Worm (Caenorhabditis elegans) whole organism, young adult: ENCODE measurements around the gene R13A1.1.
A peak's percentile ranks its signal among the peaks of the same experiment; 100 is the strongest.

Experiments used
- F10E7.11 ChIP-seq: sonication (generic microtip); optimal IDR thresholded peaks from 2 replicates; lab custom pipeline; 2017; ENCODE audit warnings: mild to moderate bottlenecking, missing genetic modification characterization, moderate library complexity, missing compliant biosample characterization
- F22D6.2 ChIP-seq: sonication (generic microtip); optimal IDR thresholded peaks from 2 replicates; lab custom pipeline; 2016; ENCODE audit warnings: mild to moderate bottlenecking, missing genetic modification characterization, missing compliant biosample characterization
- F55B11.4 ChIP-seq: sonication (generic microtip); optimal IDR thresholded peaks from 2 replicates; lab custom pipeline; 2016; ENCODE audit warnings: missing compliant biosample characterization, missing genetic modification characterization, borderline replicate concordance; ENCODE audit not compliant: insufficient read depth
- F57A8.1 ChIP-seq: fragments of 200-800 bp; sonication (Bioruptor generic); optimal IDR thresholded peaks from 2 replicates; lab custom pipeline; 2018; ENCODE audit warnings: mild to moderate bottlenecking, missing genetic modification characterization, moderate library complexity, missing compliant biosample characterization
- T07F8.4 ChIP-seq: sonication (generic microtip); optimal IDR thresholded peaks from 2 replicates; lab custom pipeline; 2016; ENCODE audit warnings: mild to moderate bottlenecking, missing genetic modification characterization, moderate library complexity, missing compliant biosample characterization
- Y53F4B.3 ChIP-seq: fragments of 200-800 bp; sonication (Bioruptor generic); IDR thresholded peaks from 2 replicates; pipeline ENCODE4 v1.3.6; 2022; ENCODE audit warnings: missing genetic modification reagents, missing genetic modification characterization, missing compliant biosample characterization
- aptf-2 ChIP-seq: fragments of 200-800 bp; sonication (Bioruptor generic); conservative IDR thresholded peaks from 2 replicates; pipeline ENCODE4 v1.3.6; 2022; ENCODE audit warnings: missing genetic modification reagents, missing genetic modification characterization, missing compliant biosample characterization
- attf-6 ChIP-seq: fragments of 200-800 bp; sonication (Bioruptor generic); IDR thresholded peaks from 2 replicates; pipeline ENCODE4 v1.3.6; 2022; ENCODE audit warnings: missing genetic modification reagents, missing genetic modification characterization, missing compliant biosample characterization
- bed-2 ChIP-seq: fragments of 200-800 bp; sonication (Bioruptor generic); IDR thresholded peaks from 2 replicates; pipeline ENCODE4 v1.3.6; 2022; ENCODE audit warnings: missing genetic modification reagents, missing genetic modification characterization, missing compliant biosample characterization
- ccch-3 ChIP-seq: fragments of 200-800 bp; sonication (Bioruptor generic); optimal IDR thresholded peaks from 2 replicates; lab custom pipeline; 2018; ENCODE audit warnings: mild to moderate bottlenecking, missing genetic modification characterization, missing compliant biosample characterization
- ceh-100 ChIP-seq: fragments of 200-800 bp; sonication (Bioruptor generic); IDR thresholded peaks from 2 replicates; pipeline ENCODE4 v1.3.6; 2022; ENCODE audit warnings: missing genetic modification reagents, missing genetic modification characterization, missing compliant biosample characterization
- ceh-40 ChIP-seq: fragments of 200-800 bp; sonication (Bioruptor generic); IDR thresholded peaks from 2 replicates; pipeline ENCODE4 v1.3.6; 2022; ENCODE audit warnings: missing genetic modification characterization, missing compliant biosample characterization
- dox-1 ChIP-seq: fragments of 200-800 bp; sonication (Bioruptor generic); IDR thresholded peaks from 2 replicates; pipeline ENCODE4 v1.3.6; 2022; ENCODE audit warnings: missing genetic modification reagents, missing genetic modification characterization, missing compliant biosample characterization
- dpl-1 ChIP-seq: fragments of 150-350 bp; optimal IDR thresholded peaks from 2 replicates; lab custom pipeline; 2014; ENCODE audit warnings: missing biosample characterization, missing genetic modification reagents, missing genetic modification characterization
- ekl-4 ChIP-seq: fragments of 200-800 bp; sonication (Bioruptor generic); IDR thresholded peaks from 2 replicates; pipeline ENCODE4 v1.3.6; 2022; ENCODE audit warnings: missing genetic modification reagents, missing genetic modification characterization, missing compliant biosample characterization
- gei-17 ChIP-seq: fragments of 200-800 bp; sonication (Bioruptor generic); optimal IDR thresholded peaks from 2 replicates; lab custom pipeline; 2018; ENCODE audit warnings: mild to moderate bottlenecking, missing genetic modification characterization, missing compliant biosample characterization
- hlh-12 ChIP-seq: sonication (generic microtip); optimal IDR thresholded peaks from 2 replicates; lab custom pipeline; 2016; ENCODE audit warnings: missing genetic modification characterization, missing compliant biosample characterization
- hlh-26 ChIP-seq: fragments of 200-800 bp; sonication (Bioruptor generic); conservative IDR thresholded peaks from 2 replicates; pipeline ENCODE4 v1.3.6; 2022; ENCODE audit warnings: missing genetic modification reagents, missing genetic modification characterization, missing compliant biosample characterization
- lag-1 ChIP-seq: fragments of 200-800 bp; sonication (Bioruptor generic); IDR thresholded peaks from 2 replicates; pipeline ENCODE4 v1.3.6; 2022; ENCODE audit warnings: missing genetic modification reagents, missing genetic modification characterization, missing compliant biosample characterization
- let-607 ChIP-seq, 2 experiments: fragments of 200-800 bp in 1 of 2; sonication (Bioruptor generic) in 1 of 2; sonication (generic microtip) in 1 of 2; optimal IDR thresholded peaks; 2 replicates each; lab custom pipeline; 2016 to 2018; ENCODE audit warnings: mild to moderate bottlenecking in 2 of 2, missing compliant biosample characterization in 2 of 2, missing genetic modification characterization in 2 of 2, moderate library complexity in 2 of 2, missing genotype in 1 of 2
- lin-54 ChIP-seq: fragments of 200-800 bp; sonication (Bioruptor generic); optimal IDR thresholded peaks from 2 replicates; lab custom pipeline; 2018; ENCODE audit warnings: mild to moderate bottlenecking, missing genetic modification characterization, missing compliant biosample characterization
- lir-1 ChIP-seq: fragments of 200-800 bp; sonication (Bioruptor generic); conservative IDR thresholded peaks from 2 replicates; pipeline ENCODE4 v1.3.6; 2022; ENCODE audit warnings: missing genetic modification reagents, missing genetic modification characterization, missing compliant biosample characterization
- mes-4 ChIP-seq: sonication (generic microtip); optimal IDR thresholded peaks from 2 replicates; lab custom pipeline; 2016; ENCODE audit warnings: missing genotype, missing genetic modification characterization, missing compliant biosample characterization
- mxl-1 ChIP-seq: sonication (generic microtip); optimal IDR thresholded peaks from 2 replicates; lab custom pipeline; 2016; ENCODE audit warnings: missing genetic modification characterization, missing compliant biosample characterization
- nfya-2 ChIP-seq: fragments of 200-800 bp; sonication (Bioruptor generic); IDR thresholded peaks from 2 replicates; pipeline ENCODE4 v1.3.6; 2022; ENCODE audit warnings: missing genetic modification reagents, missing genetic modification characterization, missing compliant biosample characterization
- nfyb-1 ChIP-seq: fragments of 200-800 bp; sonication (Bioruptor generic); IDR thresholded peaks from 2 replicates; pipeline ENCODE4 v1.3.6; 2022; ENCODE audit warnings: missing genetic modification reagents, missing genetic modification characterization, missing compliant biosample characterization
- nhr-179 ChIP-seq: sonication (generic microtip); optimal IDR thresholded peaks from 2 replicates; lab custom pipeline; 2016; ENCODE audit warnings: mild to moderate bottlenecking, missing genetic modification characterization, missing compliant biosample characterization
- nhr-80 ChIP-seq: sonication (generic microtip); optimal IDR thresholded peaks from 2 replicates; lab custom pipeline; 2016; ENCODE audit warnings: missing genetic modification characterization, missing compliant biosample characterization
- pha-4 ChIP-seq: fragments of 150-350 bp; sonication (generic microtip); optimal IDR thresholded peaks from 2 replicates; lab custom pipeline; 2014; ENCODE audit warnings: missing biosample characterization, missing genetic modification reagents, missing genetic modification characterization
- snpc-1.1 ChIP-seq: sonication (generic microtip); optimal IDR thresholded peaks from 2 replicates; lab custom pipeline; 2017; ENCODE audit warnings: missing genetic modification characterization, mild to moderate bottlenecking, missing compliant biosample characterization, antibody characterized with exemption, moderate library complexity, missing genotype, missing genetic modification reagents; ENCODE audit not compliant: insufficient read depth
- somi-1 ChIP-seq: fragments of 200-800 bp; sonication (Bioruptor generic); optimal IDR thresholded peaks from 2 replicates; lab custom pipeline; 2018; ENCODE audit warnings: mild to moderate bottlenecking, missing genetic modification characterization, missing compliant biosample characterization
- sptf-2 ChIP-seq: fragments of 200-800 bp; sonication (Bioruptor generic); optimal IDR thresholded peaks from 2 replicates; lab custom pipeline; 2018; ENCODE audit warnings: mild to moderate bottlenecking, missing genetic modification characterization, missing compliant biosample characterization
- tbp1 ChIP-seq: fragments of 200-800 bp; sonication (Bioruptor generic); optimal IDR thresholded peaks from 2 replicates; lab custom pipeline; 2018; ENCODE audit warnings: mild to moderate bottlenecking, missing genetic modification characterization, missing compliant biosample characterization
- tlf-1 ChIP-seq: fragments of 200-800 bp; sonication (Bioruptor generic); optimal IDR thresholded peaks from 2 replicates; lab custom pipeline; 2018; ENCODE audit warnings: mild to moderate bottlenecking, missing genetic modification characterization, missing compliant biosample characterization
- unc-62 ChIP-seq: fragments of 150-350 bp; optimal IDR thresholded peaks from 2 replicates; lab custom pipeline; 2014; ENCODE audit warnings: missing biosample characterization, missing genetic modification reagents, missing genetic modification characterization
- zim-3 ChIP-seq: sonication (generic microtip); optimal IDR thresholded peaks from 2 replicates; lab custom pipeline; 2017; ENCODE audit warnings: mild to moderate bottlenecking, missing genetic modification characterization, moderate library complexity, missing compliant biosample characterization
- ztf-22 ChIP-seq: fragments of 200-800 bp; sonication (Bioruptor generic); optimal IDR thresholded peaks from 2 replicates; lab custom pipeline; 2018; ENCODE audit warnings: mild to moderate bottlenecking, missing genetic modification characterization, moderate library complexity, missing compliant biosample characterization

Gene R13A1.1

ce11 chrIV:7178942-7179341 lies 40.9 kb upstream of the R13A1.1 start, which contains the start of gene C42D4.3:
TSS of gene C42D4.3 (plus strand) at chrIV:7179239.
- TF ChIP-seq nhr-179 (tag; lab: Kevin White, UChicago) (no peak), bed-2 (GFP tag; lab: Robert Waterston, UW) (no peak), mes-4 (tag; lab: Kevin White, UChicago) (no peak), tbp1 (GFP tag; lab: Kevin White, UChicago) (no peak), zim-3 (no peak), tlf-1 (no peak), attf-6 (no peak), lin-54 (no peak), snpc-1.1 (no peak), T07F8.4 (no peak), sptf-2 (GFP tag; lab: Kevin White, UChicago) (no peak), gei-17 (no peak), ztf-22 (no peak), ccch-3 (no peak), nfya-2 (GFP tag; lab: Robert Waterston, UW) (no peak), lir-1 (GFP tag; lab: Robert Waterston, UW) (no peak), hlh-12 (no peak), ceh-100 (GFP tag; lab: Robert Waterston, UW) (no peak)

DNA sequence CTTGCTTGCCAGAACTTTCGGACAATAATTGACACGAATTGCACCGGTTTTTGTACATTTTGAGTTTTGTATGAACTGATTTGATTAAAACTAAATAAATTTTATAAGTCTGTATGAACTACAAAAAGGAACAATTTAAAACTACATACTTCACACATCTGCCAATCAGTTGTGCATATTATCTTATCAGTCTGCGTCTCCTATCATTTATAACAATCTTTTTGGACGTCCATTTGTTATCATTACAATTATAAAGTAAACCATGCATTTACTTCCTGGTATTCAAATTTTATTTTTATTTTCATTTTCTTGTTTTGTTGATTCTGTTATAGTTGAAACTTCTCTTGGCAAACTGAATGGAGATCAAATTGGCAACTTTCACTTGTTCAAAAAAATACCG lies 39.5 kb upstream of the R13A1.1 start, which contains the start of gene cest-10:
Gene cest-10, plus strand, starts transcription at position 254 of the 400 bp plus-strand sequence.
- TF ChIP-seq nhr-80 (tag; lab: Kevin White, UChicago) (peak; percentile 72), F10E7.11 (tag; lab: Kevin White, UChicago) (no peak), lag-1 (no peak), unc-62 (GFP tag; lab: Kevin White, UChicago) (peak; percentile 54), let-607 (tag; optimal IDR thresholded peaks at IDR 0.05; lab: Kevin White, UChicago) (peak in 1 of 2 experiments; percentile 67)
- TF ChIP-seq, all 124 proteins: peak for 3

DNA sequence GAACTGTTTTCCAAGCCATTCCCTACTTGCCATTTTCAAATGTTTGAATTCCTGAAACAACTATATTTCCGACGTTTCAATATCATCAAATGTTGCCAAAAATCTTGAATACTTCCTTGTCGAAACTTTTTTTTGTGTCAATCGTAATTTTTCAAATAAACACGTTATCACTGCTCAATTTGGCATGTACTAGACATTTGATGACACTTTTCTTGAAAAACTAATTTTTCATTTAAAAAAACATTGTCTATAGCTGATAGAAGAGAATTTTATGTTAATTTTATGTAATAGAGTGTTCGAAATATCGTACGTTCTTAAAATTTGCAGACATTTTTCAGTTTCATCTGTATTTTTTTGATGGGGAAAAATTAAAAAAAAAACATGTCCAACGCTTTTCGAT lies 37.0 kb upstream of the R13A1.1 start:
- no peak for TF ChIP-seq Y53F4B.3 (GFP tag; lab: Robert Waterston, UW)
- TF ChIP-seq ekl-4 (GFP tag; lab: Robert Waterston, UW) = no peak
- TF ChIP-seq ztf-22 = peak; percentile 47
- peak; percentile 75 for TF ChIP-seq unc-62 (GFP tag; lab: Kevin White, UChicago)
- peak; percentile 60 to 85 for TF ChIP-seq let-607 (tag; optimal IDR thresholded peaks at IDR 0.05; lab: Kevin White, UChicago)
- peak; percentile 36 for TF ChIP-seq pha-4 (tag; lab: Kevin White, UChicago)
- TF ChIP-seq ccch-3 = no peak
- no peak for TF ChIP-seq dpl-1 (GFP tag; lab: Kevin White, UChicago)
- peak; percentile 78 for TF ChIP-seq nhr-80 (tag; lab: Kevin White, UChicago)

- TF ChIP-seq lin-54 = no peak
- TF ChIP-seq F22D6.2 (tag; lab: Kevin White, UChicago) = no peak
- no peak for TF ChIP-seq tlf-1
- no peak for TF ChIP-seq bed-2 (GFP tag; lab: Robert Waterston, UW)
- no peak for TF ChIP-seq aptf-2 (GFP tag; lab: Robert Waterston, UW)
- TF ChIP-seq F57A8.1 (GFP tag; lab: Kevin White, UChicago) = no peak
- TF ChIP-seq nfyb-1 (GFP tag; lab: Robert Waterston, UW) = no peak
- no peak for TF ChIP-seq hlh-26 (GFP tag; lab: Robert Waterston, UW)
- no peak for TF ChIP-seq F55B11.4 (tag; lab: Kevin White, UChicago)
- TF ChIP-seq ceh-40 = no peak
- TF ChIP-seq ztf-22 = no peak
- TF ChIP-seq somi-1 (GFP tag; lab: Kevin White, UChicago) = no peak
- no peak for TF ChIP-seq unc-62 (GFP tag; lab: Kevin White, UChicago)
- no peak for TF ChIP-seq dox-1 (GFP tag; lab: Robert Waterston, UW)
- no peak for TF ChIP-seq mxl-1 (tag; lab: Kevin White, UChicago)
Observed at ce11 chrIV:7184597-7184996, 35.2 kb upstream of the R13A1.1 start, which contains the start of gene clec-179. TSS of gene clec-179 (minus strand) at chrIV:7184697.
